Fruit fly (Drosophila melanogaster) whole organism, embryonic: Measurements from ENCODE around the gene CG42749.

Experiments used
- Bgb ChIP-seq: fragments of 200-800 bp; sonication (Bioruptor generic); IDR thresholded peaks from 2 replicates; pipeline ENCODE4 v1.3.6; 2022; ENCODE audit warnings: missing biosample characterization, missing genetic modification characterization; ENCODE audit not compliant: partially characterized antibody
- C15 ChIP-seq: fragments of 200-800 bp; sonication (Bioruptor generic); IDR thresholded peaks from 3 replicates; pipeline ENCODE4 v1.3.6; 2022; ENCODE audit warnings: missing biosample characterization, missing genetic modification characterization
- CG10267 ChIP-seq: fragments of 200-800 bp; sonication (Bioruptor generic); optimal IDR thresholded peaks from 2 replicates; lab custom pipeline; 2018; ENCODE audit warnings: missing biosample characterization, mild to moderate bottlenecking, missing genetic modification characterization, moderate library complexity
- CG11504 ChIP-seq: fragments of 200-800 bp; sonication (Bioruptor generic); optimal IDR thresholded peaks from 3 replicates; lab custom pipeline; 2019; ENCODE audit warnings: missing biosample characterization, mild to moderate bottlenecking, missing genetic modification characterization, moderate library complexity
- CG11695 ChIP-seq: fragments of 200-800 bp; sonication (Bioruptor generic); IDR thresholded peaks from 3 replicates; pipeline ENCODE4 v1.3.6; 2022; ENCODE audit warnings: missing biosample characterization, missing genetic modification characterization
- CG13123 ChIP-seq: fragments of 200-800 bp; sonication (Bioruptor generic); optimal IDR thresholded peaks from 2 replicates; lab custom pipeline; 2016; ENCODE audit warnings: missing biosample characterization, missing genetic modification characterization
- CG15269 ChIP-seq: fragments of 200-800 bp; sonication (Bioruptor generic); optimal IDR thresholded peaks from 2 replicates; lab custom pipeline; 2018; ENCODE audit warnings: missing biosample characterization, mild to moderate bottlenecking, missing genetic modification characterization, moderate library complexity
- CG15696 ChIP-seq: fragments of 200-800 bp; sonication (Bioruptor generic); optimal IDR thresholded peaks from 2 replicates; lab custom pipeline; 2019; ENCODE audit warnings: missing biosample characterization, mild to moderate bottlenecking, missing genetic modification characterization, moderate library complexity
- CG1603 ChIP-seq: fragments of 200-800 bp; sonication (Bioruptor generic); optimal IDR thresholded peaks from 2 replicates; lab custom pipeline; 2019; ENCODE audit warnings: missing biosample characterization, mild to moderate bottlenecking, missing genetic modification characterization, moderate library complexity
- CG17912 ChIP-seq: fragments of 200-800 bp; sonication (Bioruptor generic); optimal IDR thresholded peaks from 2 replicates; lab custom pipeline; 2018; ENCODE audit warnings: missing biosample characterization, mild to moderate bottlenecking, missing genetic modification characterization
- CG2712 ChIP-seq: fragments of 200-800 bp; optimal IDR thresholded peaks from 3 replicates; lab custom pipeline; 2019; ENCODE audit warnings: missing biosample characterization, mild to moderate bottlenecking, missing genetic modification characterization, moderate library complexity
- CG6272 ChIP-seq: fragments of 200-800 bp; sonication (Bioruptor generic); IDR thresholded peaks from 2 replicates; pipeline ENCODE4 v1.3.6; 2022; ENCODE audit warnings: missing biosample characterization, missing genetic modification characterization
- CG6683 ChIP-seq: fragments of 200-800 bp; sonication (Bioruptor generic); optimal IDR thresholded peaks from 2 replicates; lab custom pipeline; 2017; ENCODE audit warnings: missing biosample characterization, mild to moderate bottlenecking, missing genetic modification characterization, missing genetic modification reagents
- CG7357 ChIP-seq: fragments of 200-800 bp; sonication (Bioruptor generic); IDR thresholded peaks from 3 replicates; pipeline ENCODE4 v1.3.6; 2022; ENCODE audit warnings: missing biosample characterization, missing genetic modification characterization
- CG7745 ChIP-seq: fragments of 200-800 bp; sonication (Bioruptor generic); optimal IDR thresholded peaks from 2 replicates; lab custom pipeline; 2018; ENCODE audit warnings: missing biosample characterization, mild to moderate bottlenecking, missing genetic modification characterization, moderate library complexity
- CG9932 ChIP-seq: fragments of 200-800 bp; sonication (Bioruptor generic); IDR thresholded peaks from 2 replicates; pipeline ENCODE4 v1.3.6; 2022; ENCODE audit warnings: missing biosample characterization, missing genetic modification characterization
- CHES-1-like ChIP-seq: fragments of 200-800 bp; sonication (Bioruptor generic); optimal IDR thresholded peaks from 2 replicates; lab custom pipeline; 2016; ENCODE audit warnings: missing biosample characterization, missing genetic modification characterization
- D ChIP-seq, 2 experiments: fragments of 200-800 bp in 1 of 2; fragments of >200 bp in 1 of 2; sonication (Bioruptor generic) in 1 of 2; optimal IDR thresholded peaks; 2 replicates in 1 of 2; 3 replicates in 1 of 2; lab custom pipeline; 2017; ENCODE audit warnings: mild to moderate bottlenecking in 1 of 2, missing biosample characterization in 1 of 2, missing genetic modification characterization in 1 of 2, missing genetic modification reagents in 1 of 2
- Doc2 ChIP-seq: fragments of 200-800 bp; sonication (Bioruptor generic); IDR thresholded peaks from 2 replicates; pipeline ENCODE4 v1.3.6; 2022; ENCODE audit warnings: missing biosample characterization, missing genetic modification characterization
- Doc3 ChIP-seq: fragments of 200-800 bp; sonication (Bioruptor generic); IDR thresholded peaks from 3 replicates; pipeline ENCODE4 v1.3.6; 2022; ENCODE audit warnings: missing biosample characterization, missing genetic modification characterization; ENCODE audit not compliant: partially characterized antibody
- Dref ChIP-seq: fragments of 200-800 bp; sonication (Bioruptor generic); IDR thresholded peaks from 2 replicates; pipeline ENCODE4 v1.3.6; 2022; ENCODE audit warnings: missing biosample characterization, missing genetic modification characterization
- Hsf ChIP-seq: fragments of 200-800 bp; sonication (Bioruptor generic); optimal IDR thresholded peaks from 3 replicates; lab custom pipeline; 2016; ENCODE audit warnings: missing biosample characterization, missing genetic modification characterization
- MTF-1 ChIP-seq: fragments of 200-800 bp; sonication (Bioruptor generic); optimal IDR thresholded peaks from 2 replicates; lab custom pipeline; 2018; ENCODE audit warnings: missing biosample characterization, mild to moderate bottlenecking, missing genetic modification characterization, borderline replicate concordance
- Mad ChIP-seq: fragments of 200-800 bp; sonication (Bioruptor generic); optimal IDR thresholded peaks from 2 replicates; lab custom pipeline; 2016; ENCODE audit warnings: missing biosample characterization, missing genetic modification characterization
- Nf-YB ChIP-seq: fragments of 200-800 bp; sonication (Bioruptor generic); optimal IDR thresholded peaks from 3 replicates; lab custom pipeline; 2019; ENCODE audit warnings: missing biosample characterization, mild to moderate bottlenecking, missing genetic modification characterization, moderate library complexity
- Nf-YC ChIP-seq: fragments of 200-800 bp; optimal IDR thresholded peaks from 3 replicates; lab custom pipeline; 2019; ENCODE audit warnings: missing biosample characterization, mild to moderate bottlenecking, missing genetic modification characterization, moderate library complexity
- Ssrp ChIP-seq: fragments of 200-800 bp; sonication (Bioruptor generic); optimal IDR thresholded peaks from 2 replicates; lab custom pipeline; 2018; ENCODE audit warnings: missing biosample characterization, mild to moderate bottlenecking, missing genetic modification characterization, moderate library complexity
- al ChIP-seq: fragments of 200-800 bp; sonication (Bioruptor generic); IDR thresholded peaks from 2 replicates; pipeline ENCODE4 v1.3.6; 2022; ENCODE audit warnings: missing biosample characterization, missing genetic modification characterization
- aop ChIP-seq: fragments of 200-800 bp; sonication (Bioruptor generic); IDR thresholded peaks from 2 replicates; pipeline ENCODE4 v1.3.6; 2022; ENCODE audit warnings: missing biosample characterization, missing genetic modification characterization
- ato ChIP-seq: fragments of 200-800 bp; sonication (Bioruptor generic); IDR thresholded peaks from 2 replicates; pipeline ENCODE4 v1.3.6; 2022; ENCODE audit warnings: missing biosample characterization, missing genetic modification characterization; ENCODE audit not compliant: partially characterized antibody
- br ChIP-seq: fragments of >200 bp; optimal IDR thresholded peaks from 2 replicates; lab custom pipeline; 2017
- cad ChIP-seq: fragments of >200 bp; optimal IDR thresholded peaks from 2 replicates; lab custom pipeline; 2017; ENCODE audit warnings: missing biosample characterization, missing genetic modification characterization
- cg ChIP-seq: fragments of 200-800 bp; sonication (Bioruptor generic); optimal IDR thresholded peaks from 3 replicates; lab custom pipeline; 2019; ENCODE audit warnings: missing biosample characterization, mild to moderate bottlenecking, missing genetic modification characterization, moderate library complexity
- chinmo ChIP-seq: fragments of 200-800 bp; sonication (Bioruptor generic); IDR thresholded peaks from 4 replicates; pipeline ENCODE4 v1.3.6; 2022; ENCODE audit warnings: missing biosample characterization, missing genetic modification characterization; ENCODE audit not compliant: partially characterized antibody
- chn ChIP-seq: fragments of 200-800 bp; sonication (Bioruptor generic); optimal IDR thresholded peaks from 2 replicates; lab custom pipeline; 2016; ENCODE audit warnings: missing biosample characterization, missing genetic modification characterization
- dmrt99B ChIP-seq: fragments of 200-800 bp; sonication (Bioruptor generic); optimal IDR thresholded peaks from 2 replicates; lab custom pipeline; 2018; ENCODE audit warnings: missing biosample characterization, mild to moderate bottlenecking, missing genetic modification characterization, moderate library complexity
- fru ChIP-seq: fragments of >200 bp; optimal IDR thresholded peaks from 2 replicates; lab custom pipeline; 2017
- fu2 ChIP-seq: fragments of 200-800 bp; sonication (Bioruptor generic); optimal IDR thresholded peaks from 2 replicates; lab custom pipeline; 2016; ENCODE audit warnings: missing biosample characterization, missing genetic modification characterization
- grau ChIP-seq: fragments of 200-800 bp; optimal IDR thresholded peaks from 3 replicates; lab custom pipeline; 2019; ENCODE audit warnings: missing biosample characterization, mild to moderate bottlenecking, missing genetic modification characterization, moderate library complexity
- lov ChIP-seq, 2 experiments: fragments of 200-800 bp in 1 of 2; fragments of >200 bp in 1 of 2; sonication (Bioruptor generic) in 1 of 2; IDR thresholded peaks in 1 of 2; optimal IDR thresholded peaks in 1 of 2; 2 replicates in 1 of 2; 3 replicates in 1 of 2; pipeline versions ENCODE4 v1.3.6 to Lab custom; 2017 to 2022; ENCODE audit warnings: missing biosample characterization in 1 of 2, missing genetic modification characterization in 1 of 2
- oc ChIP-seq: fragments of 200-800 bp; sonication (Bioruptor generic); optimal IDR thresholded peaks from 2 replicates; lab custom pipeline; 2018; ENCODE audit warnings: missing biosample characterization, mild to moderate bottlenecking, missing genetic modification characterization, moderate library complexity
- otp ChIP-seq: fragments of 200-800 bp; sonication (Bioruptor generic); IDR thresholded peaks from 3 replicates; pipeline ENCODE4, ENCODE4 v1.3.6; 2022; ENCODE audit warnings: missing biosample characterization, missing genetic modification characterization
- psq ChIP-seq: fragments of 200-800 bp; sonication (Bioruptor generic); optimal IDR thresholded peaks from 2 replicates; lab custom pipeline; 2017; ENCODE audit warnings: missing biosample characterization, missing genetic modification characterization
- row ChIP-seq: fragments of 200-800 bp; sonication (Bioruptor generic); IDR thresholded peaks from 3 replicates; pipeline ENCODE4 v1.3.6; 2022; ENCODE audit warnings: missing biosample characterization, missing genetic modification characterization
- sens ChIP-seq: fragments of 200-800 bp; sonication (Bioruptor generic); peaks from one replicate; lab custom pipeline; 2016; ENCODE audit warnings: missing biosample characterization, missing genetic modification characterization
- sr ChIP-seq: fragments of 200-800 bp; sonication (Bioruptor generic); IDR thresholded peaks from 3 replicates; pipeline ENCODE4 v1.3.6; 2022; ENCODE audit warnings: missing biosample characterization, missing genetic modification characterization
- stwl ChIP-seq: fragments of 200-800 bp; sonication (Bioruptor generic); optimal IDR thresholded peaks from 3 replicates; lab custom pipeline; 2018; ENCODE audit warnings: missing biosample characterization, mild to moderate bottlenecking, missing genetic modification characterization, moderate library complexity
- tll ChIP-seq, 2 experiments: fragments of 200-800 bp in 1 of 2; fragments of >200 bp in 1 of 2; sonication (Bioruptor generic) in 1 of 2; optimal IDR thresholded peaks; 2 replicates each; lab custom pipeline; 2017 to 2019; ENCODE audit warnings: missing biosample characterization in 2 of 2, missing genetic modification characterization in 2 of 2, mild to moderate bottlenecking in 1 of 2, moderate library complexity in 1 of 2
- ttk ChIP-seq: fragments of 200-800 bp; sonication (Bioruptor generic); IDR thresholded peaks from 2 replicates; pipeline ENCODE4 v2.1.2; 2022; ENCODE audit warnings: missing biosample characterization, missing genetic modification characterization
- vfl ChIP-seq: fragments of 200-800 bp; sonication (Bioruptor generic); optimal IDR thresholded peaks from 2 replicates; lab custom pipeline; 2016; ENCODE audit warnings: missing biosample characterization, missing genetic modification characterization

CG42749 gene

DNA sequence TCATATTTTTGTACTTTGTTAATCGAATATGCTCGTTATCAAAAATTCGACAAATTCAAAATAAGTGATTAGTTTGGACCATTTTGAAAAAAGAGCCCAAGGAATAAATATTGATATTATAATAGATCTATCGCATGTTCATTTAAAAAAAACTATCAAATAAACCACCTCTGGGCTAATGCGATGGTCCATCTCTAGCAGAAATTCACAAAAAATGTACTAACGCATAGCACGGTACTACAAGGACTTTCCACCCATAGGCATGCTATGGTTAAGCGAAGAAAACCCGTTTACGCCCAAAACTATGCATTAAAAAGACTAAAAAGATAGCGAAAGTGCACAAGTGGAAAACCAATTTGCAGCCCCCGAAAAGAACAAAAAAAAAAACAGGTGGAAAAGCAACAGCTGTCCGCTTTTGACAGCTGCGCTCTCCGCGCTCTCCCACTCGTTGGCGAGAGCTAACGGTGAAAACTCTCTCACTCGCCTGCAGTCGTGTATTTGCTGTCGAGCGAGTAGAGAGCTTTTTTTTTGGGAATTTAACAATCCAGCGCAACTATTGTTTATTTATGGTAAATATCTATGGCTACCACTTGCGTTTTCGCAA is 36.5 kb downstream of the CG42749 start, which contains the start of gene CanB (continued):
- no peak for TF ChIP-seq dmrt99B (tag; lab: Kevin White, UChicago)
- peak; percentile 82 for TF ChIP-seq sens
- TF ChIP-seq Nf-YB (GFP tag; lab: Kevin White, UChicago), result no peak
- no peak for TF ChIP-seq CG15696 (tag; lab: Kevin White, UChicago)
- TF ChIP-seq psq (GFP tag; lab: Kevin White, UChicago), result no peak
- TF ChIP-seq CG9932 (GFP tag; lab: Robert Waterston, UW), result peak; percentile 34; the same call in 1 of the 2 replicates
- no peak for TF ChIP-seq ato
- no peak for TF ChIP-seq MTF-1 (GFP tag; lab: Kevin White, UChicago)
- no peak for TF ChIP-seq CG6272
- TF ChIP-seq tll (GFP tag; optimal IDR thresholded peaks at IDR 0.05; lab: Kevin White, UChicago), result no peak
- 0 out of 4 replicates have a peak, but pooled peaks have one; percentile 33 for TF ChIP-seq chinmo
- TF ChIP-seq CHES-1-like (GFP tag; lab: Kevin White, UChicago), result no peak
- peak; percentile 6 for TF ChIP-seq CG2712 (tag; lab: Kevin White, UChicago)
- TF ChIP-seq Dref (GFP tag; lab: Robert Waterston, UW), result no peak
- TF ChIP-seq D (optimal IDR thresholded peaks at IDR 0.05; lab: Kevin White, UChicago), result no peak
- no peak for TF ChIP-seq D (GFP tag; optimal IDR thresholded peaks at IDR 0.05; lab: Kevin White, UChicago)
- peak; percentile 42 for TF ChIP-seq stwl (tag; lab: Kevin White, UChicago)
- TF ChIP-seq CG11504, result peak; percentile 17
- no peak for TF ChIP-seq C15
- no peak for TF ChIP-seq fru (lab: Kevin White, UChicago)
- TF ChIP-seq Doc2 (GFP tag; lab: Robert Waterston, UW), result no peak
- TF ChIP-seq CG1603 (tag; lab: Kevin White, UChicago), result no peak
- TF ChIP-seq CG13123 (GFP tag; lab: Kevin White, UChicago), result no peak
- no peak for TF ChIP-seq grau
- no peak for TF ChIP-seq Mad (GFP tag; lab: Kevin White, UChicago)
- peak; percentile 55; the same call in 2 of the 3 replicates for TF ChIP-seq Doc3 (GFP tag; lab: Robert Waterston, UW)
- TF ChIP-seq CG6683 (GFP tag; lab: Kevin White, UChicago), result no peak
- peak; percentile 57 for TF ChIP-seq Bgb (GFP tag; lab: Robert Waterston, UW)
- no peak for TF ChIP-seq Ssrp (tag; lab: Kevin White, UChicago)
- no peak for TF ChIP-seq chn (GFP tag; lab: Kevin White, UChicago)
- TF ChIP-seq CG10267 (tag; lab: Kevin White, UChicago), result peak; percentile 20
- TF ChIP-seq br, result no peak
- no peak for TF ChIP-seq Hsf (GFP tag; lab: Kevin White, UChicago)
- no peak for TF ChIP-seq fu2 (GFP tag; lab: Kevin White, UChicago)
- TF ChIP-seq otp, result no peak
- TF ChIP-seq CG15269 (tag; lab: Kevin White, UChicago), result no peak
- TF ChIP-seq vfl, result no peak
- TF ChIP-seq aop, result no peak
- TF ChIP-seq lov (optimal IDR thresholded peaks at IDR 0.05; lab: Kevin White, UChicago), result no peak
- no peak for TF ChIP-seq lov (GFP tag; IDR thresholded peaks at IDR 0.05; lab: Robert Waterston, UW)
- TF ChIP-seq row (GFP tag; lab: Robert Waterston, UW), result peak; percentile 78
- no peak for TF ChIP-seq ttk (GFP tag; lab: Robert Waterston, UW)
- no peak for TF ChIP-seq CG11695 (GFP tag; lab: Robert Waterston, UW)
- no peak for TF ChIP-seq oc (tag; lab: Kevin White, UChicago)
- TF ChIP-seq CG17912, result no peak
- no peak for TF ChIP-seq CG7745 (tag; lab: Kevin White, UChicago)
- TF ChIP-seq CG7357 (GFP tag; lab: Robert Waterston, UW), result no peak
- no peak for TF ChIP-seq al (GFP tag; lab: Robert Waterston, UW)
- no peak for TF ChIP-seq cg
- no peak for TF ChIP-seq cad
- no peak for TF ChIP-seq sr (GFP tag; lab: Robert Waterston, UW)
- no peak for TF ChIP-seq Nf-YC (tag; lab: Kevin White, UChicago)
